Worm (Caenorhabditis elegans): ENCODE data around the gene nlp-36.

nlp-36 gene

ce11 chrIII:9489798-9490197 lies 1.3 kb downstream of the nlp-36 start:
- TF ChIP-seq vab-7 (GFP tag; IDR thresholded peaks at IDR 0.05) (no peak), unc-62 (GFP tag; optimal IDR thresholded peaks at IDR 0.05 in 1 of 2) (peak in 1 of 2 experiments; percentile 10), unc-62 (tag; optimal IDR thresholded peaks at IDR 0.05) (no peak)

DNA sequence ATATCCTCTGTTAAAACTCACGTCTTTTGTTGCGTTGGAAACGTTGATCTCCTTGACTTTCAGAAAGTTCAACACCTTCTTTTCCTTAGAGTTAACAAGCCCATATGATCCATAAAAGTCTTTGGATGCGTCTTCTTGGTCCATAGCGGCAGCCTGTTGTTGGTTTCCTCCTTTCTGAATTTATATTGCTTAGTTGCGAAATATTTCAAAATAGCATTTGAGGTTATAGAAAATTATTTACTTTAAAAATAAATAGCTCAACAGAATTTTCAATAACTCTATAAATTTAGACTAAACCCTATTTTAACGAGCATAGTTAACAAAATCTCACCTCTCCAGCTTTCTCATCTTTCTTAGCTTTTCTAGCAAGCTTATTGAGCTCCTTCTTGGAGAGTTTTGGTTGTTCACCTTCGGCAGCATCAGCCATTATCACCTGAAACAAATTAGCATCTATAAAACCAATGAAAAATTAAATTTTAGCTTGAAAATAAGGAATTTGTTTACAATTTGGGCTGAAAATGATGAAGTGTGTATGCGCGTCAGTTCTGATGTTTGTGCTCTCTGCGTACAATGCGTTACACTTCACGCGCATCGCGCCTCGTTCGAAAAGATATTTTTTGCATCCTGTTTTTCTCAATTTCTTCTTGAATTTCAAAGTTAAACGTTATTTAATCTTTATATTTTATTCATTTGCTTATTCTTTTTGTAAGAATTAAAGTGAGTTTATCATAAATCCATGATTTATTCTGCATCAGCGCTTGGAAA lies 2.4 kb downstream of the nlp-36 start, which contains the start of the genes dars-1 and ctr-9:
dars-1 (minus strand) TSS at position 433 of the 765 bp plus-strand sequence.
ctr-9 (plus strand) TSS at position 614 of the 765 bp plus-strand sequence.
- TF ChIP-seq saeg-2 (GFP tag; IDR thresholded peaks at IDR 0.05) = no peak
- 0 out of 2 replicates have a peak, but pooled peaks have one; percentile 1 for TF ChIP-seq arid-1 (GFP tag; conservative IDR thresholded peaks at IDR 0.05)
- peak; percentile 91 for TF ChIP-seq zip-2 (tag; optimal IDR thresholded peaks at IDR 0.05)
- TF ChIP-seq lsy-2 (tag; optimal IDR thresholded peaks at IDR 0.05) = peak in 1 of 2 experiments; percentile 31
- no peak for TF ChIP-seq hlh-30 (tag; optimal IDR thresholded peaks at IDR 0.05; ENCODE audit: insufficient read depth)
- TF ChIP-seq ZK337.2 (GFP tag; IDR thresholded peaks at IDR 0.05) = no peak
- TF ChIP-seq dpl-1 (GFP tag; optimal IDR thresholded peaks at IDR 0.05) = peak; percentile 43
- TF ChIP-seq mes-2 (tag; optimal IDR thresholded peaks at IDR 0.05; ENCODE audit: poor library complexity, severe bottlenecking) = peak; percentile 18
- no peak for TF ChIP-seq nhr-42 (GFP tag; IDR thresholded peaks at IDR 0.05)

ce11 chrIII:9494209-9494608 lies 5.7 kb downstream of the nlp-36 start:
- no peak for TF ChIP-seq duxl-1 (tag; optimal IDR thresholded peaks at IDR 0.05; ENCODE audit: poor library complexity)
- TF ChIP-seq unc-62 (GFP tag; optimal IDR thresholded peaks at IDR 0.05 in 1 of 2) = peak in 1 of 2 experiments; percentile 97
- no peak for TF ChIP-seq unc-62 (tag; optimal IDR thresholded peaks at IDR 0.05)
- TF ChIP-seq aha-1 (tag) = peak; percentile 78

- TF ChIP-seq jun-1 (tag; optimal IDR thresholded peaks at IDR 0.05) = no peak
- TF ChIP-seq ceh-20 (GFP tag; IDR thresholded peaks at IDR 0.05) = no peak
- peak; percentile 64 for TF ChIP-seq aha-1 (tag)
These were observed 7.6 kb downstream of the nlp-36 start for ce11 chrIII:9496083-9496482.

- TF ChIP-seq lin-38 (GFP tag; IDR thresholded peaks at IDR 0.05) (no peak), gei-8 (GFP tag; optimal IDR thresholded peaks at IDR 0.05) (no peak), rbr-2 (tag; optimal IDR thresholded peaks at IDR 0.05) (no peak), nhr-6 (tag; optimal IDR thresholded peaks at IDR 0.05) (no peak)
These were observed 8.9 kb downstream of the nlp-36 start for ce11 chrIII:9497412-9497811.

- no peak for TF ChIP-seq F26F4.8 (GFP tag; conservative IDR thresholded peaks at IDR 0.05)
- no peak for TF ChIP-seq Y105C5A.15 (GFP tag; IDR thresholded peaks at IDR 0.05)
- TF ChIP-seq ceh-20 (GFP tag; IDR thresholded peaks at IDR 0.05) = no peak
- no peak for TF ChIP-seq ctbp-1 (GFP tag; IDR thresholded peaks at IDR 0.05)
- no peak for TF ChIP-seq madf-9 (GFP tag; conservative IDR thresholded peaks at IDR 0.05)
- TF ChIP-seq hmg-1.1 (GFP tag; IDR thresholded peaks at IDR 0.05) = no peak
- TF ChIP-seq ZK337.2 (GFP tag; IDR thresholded peaks at IDR 0.05) = no peak
- peak; percentile 86 for TF ChIP-seq hlh-30 (tag; optimal IDR thresholded peaks at IDR 0.05; ENCODE audit: insufficient read depth)
- peak; percentile 51; the same call in 1 of the 2 replicates for TF ChIP-seq tra-1 (GFP tag; IDR thresholded peaks at IDR 0.05)
- TF ChIP-seq lin-38 (GFP tag; IDR thresholded peaks at IDR 0.05) = no peak
- TF ChIP-seq attf-4 (tag; optimal IDR thresholded peaks at IDR 0.05) = no peak
- TF ChIP-seq Y75B8A.6 (GFP tag; IDR thresholded peaks at IDR 0.05) = no peak
- TF ChIP-seq arid-1 (GFP tag; conservative IDR thresholded peaks at IDR 0.05) = no peak
- TF ChIP-seq pha-4 (GFP tag; IDR thresholded peaks at IDR 0.05) = no peak
- TF ChIP-seq pha-4 (tag; optimal IDR thresholded peaks at IDR 0.05) = no peak
- no peak for TF ChIP-seq ztf-11 (tag; optimal IDR thresholded peaks at IDR 0.05)
- no peak for TF ChIP-seq dmd-9 (GFP tag; IDR thresholded peaks at IDR 0.05)
- TF ChIP-seq mxl-2 (GFP tag; conservative IDR thresholded peaks at IDR 0.05) = no peak
- TF ChIP-seq nhr-6 (tag; optimal IDR thresholded peaks at IDR 0.05) = no peak
- TF ChIP-seq nhr-111 (GFP tag; optimal IDR thresholded peaks at IDR 0.05) = no peak
- TF ChIP-seq dve-1 (tag; optimal IDR thresholded peaks at IDR 0.05; ENCODE audit: insufficient read depth) = peak; percentile 55
- TF ChIP-seq aha-1 (tag) = no peak
- no peak for TF ChIP-seq nhr-42 (GFP tag; IDR thresholded peaks at IDR 0.05)
- no peak for TF ChIP-seq hlh-11 (tag; optimal IDR thresholded peaks at IDR 0.05)
- TF ChIP-seq daf-8 (GFP tag; IDR thresholded peaks at IDR 0.05) = no peak
- TF ChIP-seq unc-39 (tag; optimal IDR thresholded peaks at IDR 0.05) = no peak
- peak; percentile 56 for TF ChIP-seq nhr-28 (tag; optimal IDR thresholded peaks at IDR 0.05)
These were observed 11.7 kb downstream of the nlp-36 start, which contains the start of gene sod-4 for ce11 chrIII:9500267-9500666. Gene sod-4, minus strand, starts transcription at chrIII:9500375.
